Fruit fly (Drosophila melanogaster): ENCODE data around the gene CG34159.

Gene CG34159

DNA sequence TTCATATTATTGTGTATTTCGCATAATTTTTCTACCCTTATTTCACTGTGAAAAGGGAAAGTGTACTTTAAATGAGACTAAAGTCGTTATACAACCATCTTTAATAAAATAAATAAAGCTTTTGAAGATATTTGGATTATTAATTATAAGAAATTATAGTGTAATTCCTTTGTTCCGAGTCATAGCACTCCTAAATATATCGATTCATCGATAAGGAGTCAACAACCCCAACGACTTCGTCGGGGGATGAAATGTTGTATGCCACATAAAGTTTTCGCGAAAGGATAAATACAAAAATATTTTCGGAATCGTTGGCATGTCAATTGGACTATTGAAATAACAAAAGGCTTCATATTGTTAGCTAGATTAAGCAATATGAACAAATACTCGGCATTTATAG is 47.5 kb upstream of the CG34159 start, which contains the start of gene Ror:
Gene Ror, plus strand, starts transcription at position 252 of the 400 bp plus-strand sequence.
- TF ChIP-seq ci (GFP tag; IDR thresholded peaks at IDR 0.05) (no peak), CG6791 (GFP tag; IDR thresholded peaks at IDR 0.05; ENCODE audit: partially characterized antibody) (no peak), Hmr (GFP tag; optimal IDR thresholded peaks at IDR 0.05) (no peak), CG4707 (GFP tag; optimal IDR thresholded peaks at IDR 0.05) (no peak), stwl (tag; optimal IDR thresholded peaks at IDR 0.05) (peak; percentile 1), MESR4 (GFP tag; optimal IDR thresholded peaks at IDR 0.05) (peak; percentile 7), CG2116 (GFP tag; optimal IDR thresholded peaks at IDR 0.05) (peak; percentile 71), CG2120 (GFP tag; optimal IDR thresholded peaks at IDR 0.05) (no peak), BEAF-32 (GFP tag; optimal IDR thresholded peaks at IDR 0.05) (peak; percentile 50), unc-4 (GFP tag; IDR thresholded peaks at IDR 0.05; ENCODE audit: partially characterized antibody) (peak; percentile 47; the same call in 1 of the 2 replicates), Dll (GFP tag; IDR thresholded peaks at IDR 0.05; ENCODE audit: partially characterized antibody) (0 out of 4 replicates have a peak, but pooled peaks have one; percentile 12), nerfin-1 (tag; optimal IDR thresholded peaks at IDR 0.05) (peak; percentile 43), Scr (GFP tag; IDR thresholded peaks at IDR 0.05; ENCODE audit: partially characterized antibody) (peak; percentile 47; the same call in 1 of the 2 replicates), Taf1 (GFP tag; IDR thresholded peaks at IDR 0.05) (no peak), CG30020 (tag; optimal IDR thresholded peaks at IDR 0.05) (peak; percentile 64)

DNA sequence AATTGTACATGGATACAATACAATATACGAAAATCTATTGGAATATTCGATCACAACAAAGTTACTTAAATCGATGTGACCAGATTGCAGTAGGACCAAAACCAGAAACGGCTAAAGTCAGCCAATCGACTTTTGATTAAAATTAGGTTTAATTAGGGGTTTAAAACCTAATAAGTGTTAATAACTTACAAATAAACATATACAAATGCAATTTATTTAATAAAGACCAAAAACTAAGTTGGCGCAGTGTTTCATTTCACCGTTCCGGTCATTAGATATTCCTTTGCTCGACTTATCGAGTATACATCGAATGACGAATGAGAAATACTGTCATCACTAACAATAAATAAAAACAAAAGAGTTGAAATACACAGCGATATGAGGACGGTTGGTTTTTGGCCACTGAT is 46.3 kb upstream of the CG34159 start, which contains the start of the genes bsk and CG31717:
Gene bsk, minus strand, starts transcription at position 61 of the 407 bp plus-strand sequence.
Gene CG31717, plus strand, starts transcription at position 297 of the 407 bp plus-strand sequence.
- TF ChIP-seq Dfd (GFP tag; optimal IDR thresholded peaks at IDR 0.05): no peak
- no peak for TF ChIP-seq CG14860 (GFP tag; IDR thresholded peaks at IDR 0.05; ENCODE audit: partially characterized antibody)
- TF ChIP-seq yki (optimal IDR thresholded peaks at IDR 0.05): no peak
- TF ChIP-seq CG8924 (tag; optimal IDR thresholded peaks at IDR 0.05): peak; percentile 73
- no peak for TF ChIP-seq CG15479 (GFP tag; optimal IDR thresholded peaks at IDR 0.05)
- no peak for TF ChIP-seq Mrtf (GFP tag; IDR thresholded peaks at IDR 0.05)
- no peak for TF ChIP-seq CG4730 (GFP tag; IDR thresholded peaks at IDR 0.05)
- no peak for TF ChIP-seq Sry-β (GFP tag; optimal IDR thresholded peaks at IDR 0.05)
- TF ChIP-seq pzg (GFP tag; optimal IDR thresholded peaks at IDR 0.05): peak; percentile 81
- no peak for TF ChIP-seq sim (GFP tag; IDR thresholded peaks at IDR 0.05)
- TF ChIP-seq Xbp1 (GFP tag; optimal IDR thresholded peaks at IDR 0.05): no peak
- TF ChIP-seq stwl (tag; optimal IDR thresholded peaks at IDR 0.05): peak; percentile 75
- TF ChIP-seq fd96Cb (tag; optimal IDR thresholded peaks at IDR 0.05): no peak
- peak; percentile 78 for TF ChIP-seq CG2116 (GFP tag; optimal IDR thresholded peaks at IDR 0.05)
- TF ChIP-seq Bgb (GFP tag; IDR thresholded peaks at IDR 0.05; ENCODE audit: partially characterized antibody): peak; percentile 34; the same call in 1 of the 2 replicates
- TF ChIP-seq maf-S (GFP tag; optimal IDR thresholded peaks at IDR 0.05): no peak
- TF ChIP-seq cato (GFP tag; optimal IDR thresholded peaks at IDR 0.05; ENCODE audit: borderline replicate concordance): no peak
- no peak for TF ChIP-seq chm (GFP tag; IDR thresholded peaks at IDR 0.05)
- TF ChIP-seq sens (GFP tag): peak; percentile 68
- no peak for TF ChIP-seq Asciz (GFP tag; optimal IDR thresholded peaks at IDR 0.05)
- no peak for TF ChIP-seq kni (GFP tag; optimal IDR thresholded peaks at IDR 0.05)
- no peak for TF ChIP-seq Ravus (GFP tag; IDR thresholded peaks at IDR 0.05)
- TF ChIP-seq Sox102F (GFP tag; optimal IDR thresholded peaks at IDR 0.05): no peak
- TF ChIP-seq dpn (GFP tag; optimal IDR thresholded peaks at IDR 0.05): peak in 1 of 2 experiments; percentile 12
- no peak for TF ChIP-seq CG12219 (GFP tag; optimal IDR thresholded peaks at IDR 0.05)
- TF ChIP-seq Mad (GFP tag; optimal IDR thresholded peaks at IDR 0.05): no peak
- peak; percentile 2 for TF ChIP-seq nom (GFP tag; optimal IDR thresholded peaks at IDR 0.05)
- no peak for TF ChIP-seq CG5953 (GFP tag; IDR thresholded peaks at IDR 0.05)
- no peak for TF ChIP-seq CG3407 (GFP tag; optimal IDR thresholded peaks at IDR 0.05)
- TF ChIP-seq CG2712 (tag; optimal IDR thresholded peaks at IDR 0.05): no peak
- no peak for TF ChIP-seq CG10147 (GFP tag; optimal IDR thresholded peaks at IDR 0.05)
- TF ChIP-seq vfl (GFP tag; optimal IDR thresholded peaks at IDR 0.05): no peak
- no peak for TF ChIP-seq CG10654 (GFP tag; optimal IDR thresholded peaks at IDR 0.05)
- no peak for TF ChIP-seq Atf-2 (GFP tag; optimal IDR thresholded peaks at IDR 0.05)
- no peak for TF ChIP-seq zfh2 (GFP tag; optimal IDR thresholded peaks at IDR 0.05)
- TF ChIP-seq slou (GFP tag; optimal IDR thresholded peaks at IDR 0.05): no peak

Measured in whole organism, embryonic.